Fruit fly (Drosophila melanogaster) whole organism, embryonic: Measurements from ENCODE around the gene stac.

ENCODE experiments used
- Ada2b ChIP-seq: fragments of 200-800 bp; sonication (Bioruptor generic); IDR thresholded peaks from 2 replicates; pipeline ENCODE4 v1.3.6; 2022; ENCODE audit warnings: missing biosample characterization, missing genetic modification characterization
- Antp ChIP-seq: fragments of 200-800 bp; sonication (Bioruptor generic); optimal IDR thresholded peaks from 3 replicates; lab custom pipeline; 2016; ENCODE audit warnings: missing biosample characterization, missing genetic modification characterization
- BtbVII ChIP-seq: fragments of 200-800 bp; sonication (Bioruptor generic); optimal IDR thresholded peaks from 3 replicates; lab custom pipeline; 2017; ENCODE audit warnings: missing biosample characterization, mild to moderate bottlenecking, missing genetic modification characterization
- CG10267 ChIP-seq: fragments of 200-800 bp; sonication (Bioruptor generic); optimal IDR thresholded peaks from 2 replicates; lab custom pipeline; 2018; ENCODE audit warnings: missing biosample characterization, mild to moderate bottlenecking, missing genetic modification characterization, moderate library complexity
- CG10274 ChIP-seq: fragments of 200-800 bp; sonication (Bioruptor generic); optimal IDR thresholded peaks from 3 replicates; lab custom pipeline; 2017; ENCODE audit warnings: missing biosample characterization, mild to moderate bottlenecking, missing genetic modification characterization
- CG10654 ChIP-seq: fragments of 200-800 bp; sonication (Bioruptor generic); optimal IDR thresholded peaks from 2 replicates; lab custom pipeline; 2016; ENCODE audit warnings: missing biosample characterization, missing genetic modification characterization
- CG11695 ChIP-seq: fragments of 200-800 bp; sonication (Bioruptor generic); IDR thresholded peaks from 3 replicates; pipeline ENCODE4 v1.3.6; 2022; ENCODE audit warnings: missing biosample characterization, missing genetic modification characterization
- CG12071 ChIP-seq: fragments of 200-800 bp; sonication (Bioruptor generic); optimal IDR thresholded peaks from 3 replicates; lab custom pipeline; 2018; ENCODE audit warnings: missing biosample characterization, mild to moderate bottlenecking, missing genetic modification characterization
- CG12155 ChIP-seq: fragments of 200-800 bp; sonication (Bioruptor generic); optimal IDR thresholded peaks from 3 replicates; lab custom pipeline; 2016; ENCODE audit warnings: missing biosample characterization, missing genetic modification characterization
- CG1233 ChIP-seq: fragments of 200-800 bp; sonication (Bioruptor generic); optimal IDR thresholded peaks from 4 replicates; lab custom pipeline; 2018; ENCODE audit warnings: missing biosample characterization, mild to moderate bottlenecking, missing genetic modification characterization
- CG13624 ChIP-seq: fragments of 200-800 bp; sonication (Bioruptor generic); optimal IDR thresholded peaks from 2 replicates; lab custom pipeline; 2016; ENCODE audit warnings: missing biosample characterization, missing genetic modification characterization
- CG15269 ChIP-seq: fragments of 200-800 bp; sonication (Bioruptor generic); optimal IDR thresholded peaks from 2 replicates; lab custom pipeline; 2018; ENCODE audit warnings: missing biosample characterization, mild to moderate bottlenecking, missing genetic modification characterization, moderate library complexity
- CG1529 ChIP-seq: fragments of 200-800 bp; sonication (Bioruptor generic); optimal IDR thresholded peaks from 3 replicates; lab custom pipeline; 2018; ENCODE audit warnings: missing biosample characterization, missing genetic modification characterization
- CG16813 ChIP-seq: fragments of 200-800 bp; sonication (Bioruptor generic); IDR thresholded peaks from 3 replicates; pipeline ENCODE4 v1.3.6; 2022; ENCODE audit warnings: missing biosample characterization, missing genetic modification characterization; ENCODE audit not compliant: partially characterized antibody
- CG17328 ChIP-seq: fragments of 200-800 bp; sonication (Bioruptor generic); IDR thresholded peaks from 2 replicates; pipeline ENCODE4 v1.3.6; 2022; ENCODE audit warnings: missing biosample characterization, missing genetic modification characterization
- CG18599 ChIP-seq: fragments of 200-800 bp; sonication (Bioruptor generic); optimal IDR thresholded peaks from 3 replicates; lab custom pipeline; 2017; ENCODE audit warnings: missing biosample characterization, missing genetic modification characterization, mild to moderate bottlenecking, moderate library complexity, missing genetic modification reagents
- CG18764 ChIP-seq: fragments of 200-800 bp; sonication (Bioruptor generic); optimal IDR thresholded peaks from 3 replicates; lab custom pipeline; 2016; ENCODE audit warnings: missing biosample characterization, missing genetic modification characterization
- CG2120 ChIP-seq: fragments of 200-800 bp; sonication (Bioruptor generic); optimal IDR thresholded peaks from 3 replicates; lab custom pipeline; 2016; ENCODE audit warnings: missing biosample characterization, missing genetic modification characterization
- CG2202 ChIP-seq: fragments of 200-800 bp; sonication (Bioruptor generic); optimal IDR thresholded peaks from 2 replicates; lab custom pipeline; 2018; ENCODE audit warnings: missing biosample characterization, mild to moderate bottlenecking, missing genetic modification characterization
- CG34224 ChIP-seq: fragments of 200-800 bp; sonication (Bioruptor generic); IDR thresholded peaks from 3 replicates; pipeline ENCODE4 v1.3.6; 2022; ENCODE audit warnings: missing biosample characterization, missing genetic modification characterization; ENCODE audit not compliant: partially characterized antibody
- CG3726 ChIP-seq: fragments of 200-800 bp; sonication (Bioruptor generic); IDR thresholded peaks from 3 replicates; pipeline ENCODE4, ENCODE4 v1.3.6; 2022; ENCODE audit warnings: missing biosample characterization, missing genetic modification characterization
- CG4404 ChIP-seq: fragments of 200-800 bp; sonication (Bioruptor generic); IDR thresholded peaks from 2 replicates; pipeline ENCODE4 v1.3.6; 2022; ENCODE audit warnings: missing biosample characterization, missing genetic modification characterization
- CG4730 ChIP-seq: fragments of 200-800 bp; sonication (Bioruptor generic); IDR thresholded peaks from 2 replicates; pipeline ENCODE4 v1.3.6; 2022; ENCODE audit warnings: missing biosample characterization, missing genetic modification characterization
- CG7271 ChIP-seq: fragments of 200-800 bp; sonication (Bioruptor generic); optimal IDR thresholded peaks from 2 replicates; lab custom pipeline; 2018; ENCODE audit warnings: missing biosample characterization, mild to moderate bottlenecking, missing genetic modification characterization, moderate library complexity
- CG7372 ChIP-seq: fragments of 200-800 bp; sonication (Bioruptor generic); IDR thresholded peaks from 2 replicates; pipeline ENCODE4 v1.3.6; 2022; ENCODE audit warnings: missing biosample characterization, missing genetic modification characterization
- CkIIα-i1 ChIP-seq: fragments of 200-800 bp; sonication (Bioruptor generic); IDR thresholded peaks from 2 replicates; pipeline ENCODE4 v1.3.6; 2022; ENCODE audit warnings: missing biosample characterization, missing genetic modification characterization
- Dip2 ChIP-seq: fragments of 200-800 bp; sonication (Bioruptor generic); IDR thresholded peaks from 2 replicates; pipeline ENCODE4 v1.3.6; 2022; ENCODE audit warnings: missing biosample characterization, missing genetic modification characterization
- Dll ChIP-seq: fragments of 200-800 bp; sonication (Bioruptor generic); IDR thresholded peaks from 4 replicates; pipeline ENCODE4 v1.3.6; 2022; ENCODE audit warnings: missing biosample characterization, missing genetic modification characterization; ENCODE audit not compliant: partially characterized antibody
- Eip74EF ChIP-seq, 2 experiments: fragments of 200-800 bp in 1 of 2; fragments of >200 bp in 1 of 2; sonication (Bioruptor generic) in 1 of 2; optimal IDR thresholded peaks; 2 replicates each; lab custom pipeline; 2017 to 2019; ENCODE audit warnings: missing biosample characterization in 2 of 2, missing genetic modification characterization in 2 of 2, mild to moderate bottlenecking in 1 of 2, moderate library complexity in 1 of 2
- Ets65A ChIP-seq: fragments of 200-800 bp; sonication (Bioruptor generic); peaks from one replicate; lab custom pipeline; 2016; ENCODE audit warnings: missing biosample characterization, missing genetic modification characterization
- HHEX ChIP-seq: fragments of 200-800 bp; sonication (Bioruptor generic); optimal IDR thresholded peaks from 3 replicates; lab custom pipeline; 2017; ENCODE audit warnings: missing biosample characterization, mild to moderate bottlenecking, missing genetic modification characterization, missing genetic modification reagents
- HLH3B ChIP-seq: fragments of 200-800 bp; sonication (Bioruptor generic); IDR thresholded peaks from 2 replicates; pipeline ENCODE4 v1.3.6; 2022; ENCODE audit warnings: missing biosample characterization, missing genetic modification characterization
- HLHmδ ChIP-seq: fragments of 200-800 bp; sonication (Bioruptor generic); optimal IDR thresholded peaks from 2 replicates; lab custom pipeline; 2018; ENCODE audit warnings: missing biosample characterization, mild to moderate bottlenecking, missing genetic modification characterization, moderate library complexity
- Hey ChIP-seq: fragments of 200-800 bp; sonication (Bioruptor generic); optimal IDR thresholded peaks from 3 replicates; lab custom pipeline; 2018; ENCODE audit warnings: missing biosample characterization, mild to moderate bottlenecking, missing genetic modification characterization
- Hr39 ChIP-seq: fragments of >200 bp; optimal IDR thresholded peaks from 2 replicates; lab custom pipeline; 2017
- Hr78 ChIP-seq, 2 experiments: fragments of 200-800 bp in 1 of 2; fragments of >200 bp in 1 of 2; sonication (Bioruptor generic) in 1 of 2; optimal IDR thresholded peaks; 2 replicates each; lab custom pipeline; 2017 to 2019; ENCODE audit warnings: missing biosample characterization in 2 of 2, missing genetic modification characterization in 2 of 2, mild to moderate bottlenecking in 1 of 2, moderate library complexity in 1 of 2
- Mad ChIP-seq: fragments of 200-800 bp; sonication (Bioruptor generic); optimal IDR thresholded peaks from 2 replicates; lab custom pipeline; 2016; ENCODE audit warnings: missing biosample characterization, missing genetic modification characterization
- Oaz ChIP-seq: fragments of 200-800 bp; sonication (Bioruptor generic); IDR thresholded peaks from 2 replicates; pipeline ENCODE4 v1.3.6; 2022; ENCODE audit warnings: missing biosample characterization, missing genetic modification characterization
- Rx ChIP-seq: fragments of 200-800 bp; sonication (Bioruptor generic); IDR thresholded peaks from 2 replicates; pipeline ENCODE4 v1.3.6; 2022; ENCODE audit warnings: missing biosample characterization, missing genetic modification characterization
- Usf ChIP-seq: fragments of 200-800 bp; sonication (Bioruptor generic); optimal IDR thresholded peaks from 2 replicates; lab custom pipeline; 2017; ENCODE audit warnings: missing genotype, missing biosample characterization, missing genetic modification characterization
- Xrp1 ChIP-seq: fragments of 200-800 bp; sonication (Bioruptor generic); IDR thresholded peaks from 2 replicates; pipeline ENCODE4 v1.3.6; 2022; ENCODE audit warnings: missing biosample characterization, missing genetic modification characterization
- cg ChIP-seq: fragments of 200-800 bp; sonication (Bioruptor generic); optimal IDR thresholded peaks from 3 replicates; lab custom pipeline; 2019; ENCODE audit warnings: missing biosample characterization, mild to moderate bottlenecking, missing genetic modification characterization, moderate library complexity
- eyg ChIP-seq: fragments of 200-800 bp; sonication (Bioruptor generic); optimal IDR thresholded peaks from 3 replicates; lab custom pipeline; 2016; ENCODE audit warnings: missing biosample characterization, missing genetic modification characterization
- fd64A ChIP-seq: fragments of 200-800 bp; sonication (Bioruptor generic); optimal IDR thresholded peaks from 3 replicates; lab custom pipeline; 2018; ENCODE audit warnings: missing biosample characterization, mild to moderate bottlenecking, missing genetic modification characterization
- insv ChIP-seq, 2 experiments: fragments of 200-800 bp; sonication (Bioruptor generic); optimal IDR thresholded peaks; 3 replicates each; lab custom pipeline; 2016 to 2018; ENCODE audit warnings: missing biosample characterization in 2 of 2, missing genetic modification characterization in 2 of 2
- lmd ChIP-seq: fragments of 200-800 bp; sonication (Bioruptor generic); IDR thresholded peaks from 2 replicates; pipeline ENCODE4 v1.3.6; 2022; ENCODE audit warnings: missing biosample characterization, missing genetic modification characterization
- nerfin-1 ChIP-seq: fragments of 200-800 bp; sonication (Bioruptor generic); optimal IDR thresholded peaks from 3 replicates; lab custom pipeline; 2019; ENCODE audit warnings: missing biosample characterization, mild to moderate bottlenecking, missing genetic modification characterization, moderate library complexity
- pros ChIP-seq: fragments of 200-800 bp; sonication (Bioruptor generic); optimal IDR thresholded peaks from 3 replicates; lab custom pipeline; 2019; ENCODE audit warnings: missing biosample characterization, mild to moderate bottlenecking, missing genetic modification characterization, moderate library complexity
- sens ChIP-seq: fragments of 200-800 bp; sonication (Bioruptor generic); peaks from one replicate; lab custom pipeline; 2016; ENCODE audit warnings: missing biosample characterization, missing genetic modification characterization
- tgo ChIP-seq: fragments of 200-800 bp; sonication (Bioruptor generic); IDR thresholded peaks from 3 replicates; pipeline ENCODE4 v1.3.6; 2022; ENCODE audit warnings: missing biosample characterization, missing genetic modification characterization
- zf30C ChIP-seq: fragments of 200-800 bp; sonication (Bioruptor generic); optimal IDR thresholded peaks from 3 replicates; lab custom pipeline; 2018; ENCODE audit warnings: missing biosample characterization, mild to moderate bottlenecking, missing genetic modification characterization

The stac gene

dm6 chr3R:25069569-25069968 lies 13.5 kb downstream of the stac start, which contains the start of the genes Stt3B and CG11839 (continued):
- TF ChIP-seq Hey (tag; lab: Kevin White, UChicago) (no peak), Rx (no peak), fd64A (no peak), BtbVII (no peak), CG4404 (no peak; the same call in none of the 2 replicates), HLH3B (GFP tag; lab: Robert Waterston, UW) (peak; percentile 56; the same call in 1 of the 2 replicates), Oaz (GFP tag; lab: Robert Waterston, UW) (0 out of 2 replicates have a peak, but pooled peaks have one; percentile 55), CG11695 (GFP tag; lab: Robert Waterston, UW) (no peak), HLHmδ (GFP tag; lab: Kevin White, UChicago) (no peak), CG1233 (peak; percentile 21), nerfin-1 (tag; lab: Kevin White, UChicago) (peak; percentile 72), CG10654 (GFP tag; lab: Kevin White, UChicago) (peak; percentile 70), CG10274 (no peak), CG18599 (GFP tag; lab: Kevin White, UChicago) (no peak), tgo (no peak; the same call in 1 of the 3 replicates), CG7271 (tag; lab: Kevin White, UChicago) (peak; percentile 11), CG12155 (peak; percentile 79), CG7372 (peak; percentile 70), CG4730 (peak; percentile 46; the same call in 1 of the 2 replicates), CkIIα-i1 (GFP tag; lab: Robert Waterston, UW) (no peak), CG3726 (GFP tag; lab: Robert Waterston, UW) (no peak), CG18764 (GFP tag; lab: Kevin White, UChicago) (peak; percentile 60), CG13624 (peak; percentile 84), CG10267 (tag; lab: Kevin White, UChicago) (peak; percentile 77), zf30C (GFP tag; lab: Kevin White, UChicago) (no peak), Hr78 (GFP tag; optimal IDR thresholded peaks at IDR 0.05; lab: Kevin White, UChicago) (no peak), Usf (GFP tag; lab: Kevin White, UChicago) (no peak), CG16813 (GFP tag; lab: Robert Waterston, UW) (peak; percentile 95), Dip2 (GFP tag; lab: Robert Waterston, UW) (no peak), Xrp1 (GFP tag; lab: Robert Waterston, UW) (peak; percentile 62; the same call in 1 of the 2 replicates), CG2120 (GFP tag; lab: Kevin White, UChicago) (peak; percentile 91), Ada2b (GFP tag; lab: Robert Waterston, UW) (peak; percentile 58), sens (peak; percentile 96), insv (GFP tag; optimal IDR thresholded peaks at IDR 0.05; lab: Kevin White, UChicago) (peak in 1 of 2 experiments; percentile 37), CG34224 (GFP tag; lab: Robert Waterston, UW) (peak; percentile 93), CG15269 (tag; lab: Kevin White, UChicago) (no peak), Antp (GFP tag; lab: Kevin White, UChicago) (peak; percentile 76), Eip74EF (GFP tag; optimal IDR thresholded peaks at IDR 0.05; lab: Kevin White, UChicago) (no peak), CG12071 (GFP tag; lab: Kevin White, UChicago) (no peak), cg (GFP tag; lab: Kevin White, UChicago) (no peak), Dll (GFP tag; lab: Robert Waterston, UW) (peak; percentile 97), pros (GFP tag; lab: Kevin White, UChicago) (no peak), lmd (no peak; the same call in 1 of the 2 replicates), Ets65A (GFP tag; lab: Kevin White, UChicago) (peak; percentile 97), Hr39 (lab: Kevin White, UChicago) (no peak), CG1529 (GFP tag; lab: Kevin White, UChicago) (no peak), eyg (GFP tag; lab: Kevin White, UChicago) (no peak), CG17328 (peak; percentile 56; the same call in 1 of the 2 replicates), HHEX (GFP tag; lab: Kevin White, UChicago) (no peak), CG2202 (tag; lab: Kevin White, UChicago) (peak; percentile 37), Mad (GFP tag; lab: Kevin White, UChicago) (peak; percentile 72)
